Fruit fly (Drosophila melanogaster): Measurements from ENCODE around the gene Cpr78Cc.
A peak's percentile ranks its signal among the peaks of the same experiment; 100 is the strongest.

The Cpr78Cc gene

DNA sequence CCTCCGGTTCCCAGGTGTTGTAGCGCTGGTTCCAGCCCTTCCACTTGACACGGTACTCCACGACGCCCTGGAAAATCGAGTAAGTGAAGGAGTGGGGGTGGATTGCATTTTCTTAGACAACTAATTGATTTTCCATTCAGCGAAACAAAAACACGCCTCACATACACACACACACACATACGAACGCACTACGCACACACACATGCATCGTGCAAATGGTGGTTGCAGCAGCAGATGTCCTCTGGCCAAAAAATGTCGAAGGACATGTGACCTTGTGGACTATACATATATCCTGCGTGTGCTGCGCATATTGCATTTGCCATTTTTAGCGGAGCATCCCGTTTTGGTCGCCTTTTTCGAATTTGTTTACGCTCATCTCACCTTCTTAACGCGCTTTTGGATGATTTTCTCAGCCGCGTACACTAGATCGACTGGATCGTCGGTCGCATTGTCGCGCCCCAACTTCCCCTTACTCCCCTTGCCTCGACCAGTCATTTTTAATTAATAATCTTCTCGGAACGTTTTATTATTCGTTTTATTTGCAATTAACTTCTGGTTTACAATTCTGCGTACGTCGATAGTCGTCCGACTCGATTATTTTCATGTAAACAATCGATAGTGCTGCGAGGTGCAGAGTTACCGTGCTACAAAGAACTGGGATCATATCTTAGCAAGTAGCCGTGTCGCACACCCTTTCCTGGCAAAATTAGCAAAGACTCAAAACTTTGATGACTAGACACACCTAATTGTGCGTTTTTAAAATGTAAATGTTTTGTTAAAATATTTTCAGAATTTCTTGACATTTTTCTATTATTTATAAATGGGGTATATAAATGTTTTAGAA lies 17.3 kb downstream of the Cpr78Cc start, which contains the start of gene Pc (continued):
- TF ChIP-seq CG7928 (GFP tag; optimal IDR thresholded peaks at IDR 0.05) (peak; percentile 5), Nf-YC (tag; optimal IDR thresholded peaks at IDR 0.05) (peak; percentile 44), Oaz (GFP tag; IDR thresholded peaks at IDR 0.05) (no peak), Blimp-1 (GFP tag; optimal IDR thresholded peaks at IDR 0.05) (no peak), tap (tag; optimal IDR thresholded peaks at IDR 0.05) (no peak), ham (GFP tag; IDR thresholded peaks at IDR 0.05) (no peak), ATbp (GFP tag; optimal IDR thresholded peaks at IDR 0.05) (no peak), CG17328 (GFP tag; IDR thresholded peaks at IDR 0.05) (no peak), CG17361 (GFP tag; IDR thresholded peaks at IDR 0.05) (peak; percentile 36; the same call in 1 of the 3 replicates), CG16813 (GFP tag; IDR thresholded peaks at IDR 0.05; ENCODE audit: partially characterized antibody) (peak; percentile 88), maf-S (GFP tag; optimal IDR thresholded peaks at IDR 0.05) (no peak), Xbp1 (GFP tag; optimal IDR thresholded peaks at IDR 0.05) (peak; percentile 10), CG6254 (GFP tag; optimal IDR thresholded peaks at IDR 0.05) (no peak), fd102C (GFP tag; optimal IDR thresholded peaks at IDR 0.05) (no peak), YL-1 (GFP tag; optimal IDR thresholded peaks at IDR 0.05) (peak; percentile 67), pros (GFP tag; optimal IDR thresholded peaks at IDR 0.05) (peak; percentile 60), CG18764 (GFP tag; optimal IDR thresholded peaks at IDR 0.05) (peak; percentile 6), ap (GFP tag; IDR thresholded peaks at IDR 0.05) (no peak), CG6765 (GFP tag; optimal IDR thresholded peaks at IDR 0.05) (no peak), CG6175 (GFP tag; IDR thresholded peaks at IDR 0.05) (no peak), bab2 (GFP tag; optimal IDR thresholded peaks at IDR 0.05) (no peak), aop (GFP tag; IDR thresholded peaks at IDR 0.05) (no peak), CG10147 (GFP tag; optimal IDR thresholded peaks at IDR 0.05) (no peak), CG3995 (GFP tag; optimal IDR thresholded peaks at IDR 0.05) (peak; percentile 24), fd3F (GFP tag; optimal IDR thresholded peaks at IDR 0.05) (no peak), sisA (GFP tag; IDR thresholded peaks at IDR 0.05) (no peak), CG1024 (GFP tag; IDR thresholded peaks at IDR 0.05) (no peak), B-H2 (GFP tag; optimal IDR thresholded peaks at IDR 0.05) (peak; percentile 22), CG12769 (tag; optimal IDR thresholded peaks at IDR 0.05) (peak; percentile 35), Dref (GFP tag; IDR thresholded peaks at IDR 0.05) (peak; percentile 97), bbx (GFP tag; IDR thresholded peaks at IDR 0.05; ENCODE audit: partially characterized antibody) (peak; percentile 88), D19A (tag; optimal IDR thresholded peaks at IDR 0.05) (peak; percentile 18), stc (GFP tag; IDR thresholded peaks at IDR 0.05) (no peak), Vsx1 (GFP tag; optimal IDR thresholded peaks at IDR 0.05) (peak; percentile 16), CG34422 (GFP tag; IDR thresholded peaks at IDR 0.05) (peak; percentile 51; the same call in 1 of the 3 replicates), CG7745 (tag; optimal IDR thresholded peaks at IDR 0.05) (no peak), Mrtf (GFP tag; IDR thresholded peaks at IDR 0.05) (no peak), CG3726 (GFP tag; IDR thresholded peaks at IDR 0.05) (no peak), phol (tag; optimal IDR thresholded peaks at IDR 0.05) (peak; percentile 47), Opbp (GFP tag; IDR thresholded peaks at IDR 0.05; ENCODE audit: partially characterized antibody) (peak; percentile 86), sug (tag; optimal IDR thresholded peaks at IDR 0.05) (peak; percentile 49), mld (GFP tag; IDR thresholded peaks at IDR 0.05; ENCODE audit: partially characterized antibody) (peak; percentile 65; the same call in 1 of the 3 replicates), CG7357 (GFP tag; IDR thresholded peaks at IDR 0.05) (no peak), CG31224 (GFP tag; IDR thresholded peaks at IDR 0.05) (no peak), ara (GFP tag; IDR thresholded peaks at IDR 0.05) (no peak), BtbVII (GFP tag; optimal IDR thresholded peaks at IDR 0.05) (no peak), CG12942 (GFP tag; optimal IDR thresholded peaks at IDR 0.05) (no peak), kah (GFP tag; optimal IDR thresholded peaks at IDR 0.05) (no peak), CG14441 (GFP tag; IDR thresholded peaks at IDR 0.05) (no peak)
